Worm (Caenorhabditis elegans) whole organism, L2 larva: Measurements from ENCODE around the gene srh-19.

Experiments used
- C34F6.9 ChIP-seq: fragments of 150-350 bp; optimal IDR thresholded peaks from 2 replicates; lab custom pipeline; 2014; ENCODE audit warnings: missing biosample characterization, missing genetic modification characterization
- F13H6.1 ChIP-seq: sonication (generic microtip); optimal IDR thresholded peaks from 2 replicates; lab custom pipeline; 2016; ENCODE audit warnings: missing genetic modification characterization, missing compliant biosample characterization
- R02D3.7 ChIP-seq: fragments of 150-350 bp; optimal IDR thresholded peaks from 2 replicates; lab custom pipeline; 2014; ENCODE audit warnings: missing biosample characterization, missing genetic modification characterization
- Y55F3AM.14 ChIP-seq: fragments of 200-800 bp; sonication (Bioruptor generic); optimal IDR thresholded peaks from 2 replicates; lab custom pipeline; 2018; ENCODE audit warnings: mild to moderate bottlenecking, missing genetic modification characterization, missing compliant biosample characterization
- ZK546.5 ChIP-seq: sonication (generic microtip); optimal IDR thresholded peaks from 2 replicates; lab custom pipeline; 2017; ENCODE audit warnings: missing biosample characterization, missing genetic modification characterization
- alr-1 ChIP-seq: fragments of 150-350 bp; optimal IDR thresholded peaks from 2 replicates; lab custom pipeline; 2014; ENCODE audit warnings: missing biosample characterization, missing genetic modification characterization
- aly-2 ChIP-seq: fragments of 150-350 bp; optimal IDR thresholded peaks from 2 replicates; lab custom pipeline; 2014; ENCODE audit warnings: missing biosample characterization, missing genetic modification characterization
- ama-1 ChIP-seq: fragments of 150-350 bp; optimal IDR thresholded peaks from 2 replicates; lab custom pipeline; 2018; ENCODE audit warnings: inconsistent platforms
- blmp-1 ChIP-seq: sonication (generic microtip); optimal IDR thresholded peaks from 2 replicates; lab custom pipeline; 2017; ENCODE audit warnings: missing genetic modification characterization, mild to moderate bottlenecking, missing compliant biosample characterization, antibody characterized with exemption, moderate library complexity; ENCODE audit not compliant: insufficient read depth
- ceh-16 ChIP-seq: fragments of 150-350 bp; optimal IDR thresholded peaks from 2 replicates; lab custom pipeline; 2014; ENCODE audit warnings: missing biosample characterization, missing genetic modification characterization
- ceh-82 ChIP-seq: fragments of 150-350 bp; optimal IDR thresholded peaks from 2 replicates; lab custom pipeline; 2014; ENCODE audit warnings: missing biosample characterization, missing genetic modification characterization
- crh-2 ChIP-seq: sonication (generic microtip); optimal IDR thresholded peaks from 2 replicates; lab custom pipeline; 2017; ENCODE audit warnings: missing biosample characterization, missing genetic modification characterization
- dmd-4 ChIP-seq: sonication (generic microtip); optimal IDR thresholded peaks from 2 replicates; lab custom pipeline; 2017; ENCODE audit warnings: missing biosample characterization, missing genetic modification characterization
- egl-27 ChIP-seq: sonication (generic microtip); optimal IDR thresholded peaks from 3 replicates; lab custom pipeline; 2017; ENCODE audit warnings: missing biosample characterization, missing genetic modification reagents, missing genetic modification characterization
- elt-1 ChIP-seq: fragments of 150-350 bp; optimal IDR thresholded peaks from 2 replicates; lab custom pipeline; 2014; ENCODE audit warnings: missing biosample characterization, missing genetic modification characterization
- elt-3 ChIP-seq: sonication (generic microtip); optimal IDR thresholded peaks from 2 replicates; lab custom pipeline; 2017; ENCODE audit warnings: missing biosample characterization, missing genetic modification characterization
- fos-1 ChIP-seq: fragments of 150-350 bp; optimal IDR thresholded peaks from 2 replicates; lab custom pipeline; 2014; ENCODE audit warnings: missing biosample characterization, missing genetic modification characterization
- gmeb-1 ChIP-seq: fragments of 150-350 bp; optimal IDR thresholded peaks from 2 replicates; lab custom pipeline; 2014; ENCODE audit warnings: missing biosample characterization, missing genetic modification characterization
- lin-11 ChIP-seq: fragments of 150-350 bp; sonication (generic microtip); optimal IDR thresholded peaks from 2 replicates; lab custom pipeline; 2014; ENCODE audit warnings: missing biosample characterization, missing genetic modification characterization, inconsistent platforms, mixed read lengths
- lin-13 ChIP-seq: fragments of 150-350 bp; optimal IDR thresholded peaks from 2 replicates; lab custom pipeline; 2014; ENCODE audit warnings: missing biosample characterization, missing genetic modification reagents, missing genetic modification characterization
- lin-39 ChIP-seq: fragments of 150-350 bp; optimal IDR thresholded peaks from 2 replicates; lab custom pipeline; 2014; ENCODE audit warnings: missing biosample characterization, missing genetic modification reagents, missing genetic modification characterization
- lsy-2 ChIP-seq, 2 experiments: fragments of 150-350 bp in 1 of 2; sonication (generic microtip) in 1 of 2; optimal IDR thresholded peaks; 2 replicates each; lab custom pipeline; 2014 to 2017; ENCODE audit warnings: missing biosample characterization in 2 of 2, missing genetic modification characterization in 2 of 2
- mab-5 ChIP-seq: fragments of 150-350 bp; optimal IDR thresholded peaks from 2 replicates; lab custom pipeline; 2014; ENCODE audit warnings: missing biosample characterization, missing genetic modification characterization
- mbf-1 ChIP-seq: sonication (generic microtip); optimal IDR thresholded peaks from 2 replicates; lab custom pipeline; 2017; ENCODE audit warnings: missing biosample characterization, missing genetic modification characterization
- mdl-1 ChIP-seq, 2 experiments: fragments of 150-350 bp in 1 of 2; sonication (generic microtip) in 1 of 2; optimal IDR thresholded peaks; 2 replicates each; lab custom pipeline; 2017; ENCODE audit warnings: missing biosample characterization in 2 of 2, missing genetic modification characterization in 2 of 2
- nhr-10 ChIP-seq: sonication (generic microtip); optimal IDR thresholded peaks from 2 replicates; lab custom pipeline; 2017; ENCODE audit warnings: missing biosample characterization, missing genetic modification characterization
- nhr-11 ChIP-seq: fragments of 150-350 bp; optimal IDR thresholded peaks from 2 replicates; lab custom pipeline; 2014; ENCODE audit warnings: missing biosample characterization, missing genetic modification characterization
- nhr-12 ChIP-seq: fragments of 150-350 bp; optimal IDR thresholded peaks from 2 replicates; lab custom pipeline; 2014; ENCODE audit warnings: missing biosample characterization, missing genetic modification characterization
- nhr-129 ChIP-seq: fragments of 150-350 bp; optimal IDR thresholded peaks from 2 replicates; lab custom pipeline; 2014; ENCODE audit warnings: missing biosample characterization, missing genetic modification characterization
- nhr-21 ChIP-seq: fragments of 150-350 bp; optimal IDR thresholded peaks from 2 replicates; lab custom pipeline; 2014; ENCODE audit warnings: missing biosample characterization, missing genetic modification characterization
- nhr-23 ChIP-seq: fragments of 150-350 bp; optimal IDR thresholded peaks from 2 replicates; lab custom pipeline; 2014; ENCODE audit warnings: missing biosample characterization, missing genetic modification reagents, missing genetic modification characterization
- nhr-237 ChIP-seq: fragments of 150-350 bp; optimal IDR thresholded peaks from 2 replicates; lab custom pipeline; 2014; ENCODE audit warnings: missing biosample characterization, missing genetic modification characterization
- nhr-25 ChIP-seq: fragments of 150-350 bp; sonication (generic microtip); optimal IDR thresholded peaks from 3 replicates; lab custom pipeline; 2014; ENCODE audit warnings: missing biosample characterization, missing genetic modification characterization
- nhr-6 ChIP-seq: fragments of 150-350 bp; optimal IDR thresholded peaks from 2 replicates; lab custom pipeline; 2014; ENCODE audit warnings: missing biosample characterization, missing genetic modification characterization
- nhr-77 ChIP-seq: fragments of 150-350 bp; optimal IDR thresholded peaks from 2 replicates; lab custom pipeline; 2014; ENCODE audit warnings: missing biosample characterization, missing genetic modification characterization
- peb-1 ChIP-seq: fragments of 150-350 bp; optimal IDR thresholded peaks from 2 replicates; lab custom pipeline; 2014; ENCODE audit warnings: missing biosample characterization, missing genetic modification characterization
- sem-4 ChIP-seq: fragments of 150-350 bp; optimal IDR thresholded peaks from 2 replicates; lab custom pipeline; 2014; ENCODE audit warnings: missing biosample characterization, missing genetic modification reagents, missing genetic modification characterization
- skn-1 ChIP-seq: sonication (generic microtip); optimal IDR thresholded peaks from 2 replicates; lab custom pipeline; 2017; ENCODE audit warnings: missing biosample characterization, missing genetic modification characterization
- sma-3 ChIP-seq: sonication (generic microtip); optimal IDR thresholded peaks from 2 replicates; lab custom pipeline; 2016; ENCODE audit warnings: missing genetic modification reagents, missing genetic modification characterization, missing compliant biosample characterization
- sma-9 ChIP-seq, 2 experiments: fragments of 150-350 bp in 1 of 2; sonication (generic microtip) in 1 of 2; optimal IDR thresholded peaks; 2 replicates each; lab custom pipeline; 2014 to 2016; ENCODE audit warnings: missing genetic modification characterization in 2 of 2, mild to moderate bottlenecking in 1 of 2, missing biosample characterization in 1 of 2, missing compliant biosample characterization in 1 of 2, missing genetic modification reagents in 1 of 2, moderate library complexity in 1 of 2
- snpc-4 ChIP-seq: fragments of 150-350 bp; optimal IDR thresholded peaks from 2 replicates; lab custom pipeline; 2014; ENCODE audit warnings: missing biosample characterization, missing genetic modification characterization
- unc-39 ChIP-seq: fragments of 150-350 bp; optimal IDR thresholded peaks from 2 replicates; lab custom pipeline; 2014; ENCODE audit warnings: missing biosample characterization, missing genetic modification characterization
- unc-55 ChIP-seq: fragments of 150-350 bp; sonication (generic microtip); optimal IDR thresholded peaks from 3 replicates; lab custom pipeline; 2014; ENCODE audit warnings: missing biosample characterization, missing genetic modification reagents, missing genetic modification characterization
- unc-62 ChIP-seq: fragments of 150-350 bp; optimal IDR thresholded peaks from 2 replicates; lab custom pipeline; 2014; ENCODE audit warnings: missing biosample characterization, missing genetic modification reagents, missing genetic modification characterization
- zag-1 ChIP-seq: fragments of 150-350 bp; optimal IDR thresholded peaks from 2 replicates; lab custom pipeline; 2014; ENCODE audit warnings: missing biosample characterization, missing genetic modification characterization
- ztf-1 ChIP-seq: fragments of 200-800 bp; sonication (Bioruptor generic); conservative IDR thresholded peaks from 2 replicates; pipeline ENCODE4 v1.3.6; 2022; ENCODE audit warnings: missing genetic modification characterization, missing compliant biosample characterization
- ztf-11 ChIP-seq: sonication (generic microtip); optimal IDR thresholded peaks from 2 replicates; lab custom pipeline; 2017; ENCODE audit warnings: missing biosample characterization, missing genetic modification characterization
- ztf-4 ChIP-seq: fragments of 150-350 bp; optimal IDR thresholded peaks from 2 replicates; lab custom pipeline; 2014; ENCODE audit warnings: missing biosample characterization, missing genetic modification characterization

srh-19 gene

ce11 chrX:1456350-1457080 is 43.6 kb downstream of the srh-19 start:
- TF ChIP-seq unc-62 (GFP tag; lab: Kevin White, UChicago) (no peak), fos-1 (peak; percentile 85), sem-4 (peak; percentile 37), ZK546.5 (no peak), nhr-11 (no peak), gmeb-1 (tag; lab: Kevin White, UChicago) (peak; percentile 8), ztf-1 (GFP tag; lab: Robert Waterston, UW) (no peak), lin-39 (no peak), aly-2 (tag; lab: Kevin White, UChicago) (no peak), ztf-4 (tag; lab: Kevin White, UChicago) (peak; percentile 67), crh-2 (tag; lab: Kevin White, UChicago) (peak; percentile 78), blmp-1 (no peak), nhr-21 (tag; lab: Kevin White, UChicago) (peak; percentile 4), Y55F3AM.14 (peak; percentile 21), lsy-2 (tag; optimal IDR thresholded peaks at IDR 0.05; lab: Kevin White, UChicago) (peak in 1 of 2 experiments; percentile 58), unc-55 (GFP tag; lab: Kevin White, UChicago) (no peak), nhr-237 (tag; lab: Kevin White, UChicago) (no peak), nhr-12 (tag; lab: Kevin White, UChicago) (no peak), unc-39 (tag; lab: Kevin White, UChicago) (no peak), dmd-4 (tag; lab: Kevin White, UChicago) (no peak), nhr-6 (peak; percentile 32), sma-3 (GFP tag; lab: Kevin White, UChicago) (peak; percentile 43), nhr-129 (tag; lab: Kevin White, UChicago) (peak; percentile 87), elt-1 (no peak), sma-9 (GFP tag; optimal IDR thresholded peaks at IDR 0.05; lab: Kevin White, UChicago) (peak; percentile 83), sma-9 (tag; optimal IDR thresholded peaks at IDR 0.05; lab: Kevin White, UChicago) (no peak), C34F6.9 (tag; lab: Kevin White, UChicago) (peak; percentile 36), elt-3 (no peak), R02D3.7 (no peak), nhr-10 (tag; lab: Kevin White, UChicago) (no peak), peb-1 (tag; lab: Kevin White, UChicago) (no peak), lin-13 (GFP tag; lab: Kevin White, UChicago) (peak; percentile 21), ztf-11 (tag; lab: Kevin White, UChicago) (no peak), F13H6.1 (peak; percentile 88), ceh-16 (no peak), mab-5 (tag; lab: Kevin White, UChicago) (no peak), zag-1 (tag; lab: Kevin White, UChicago) (no peak), ceh-82 (tag; lab: Kevin White, UChicago) (no peak), nhr-25 (peak; percentile 55), ama-1 (lab: Kevin White, UChicago) (no peak), nhr-23 (tag; lab: Kevin White, UChicago) (no peak), mdl-1 (tag; optimal IDR thresholded peaks at IDR 0.05; lab: Kevin White, UChicago) (peak in 1 of 2 experiments; percentile 21), egl-27 (tag; lab: Kevin White, UChicago) (peak; percentile 33), skn-1 (tag; lab: Kevin White, UChicago) (peak; percentile 91), mbf-1 (tag; lab: Kevin White, UChicago) (no peak), nhr-77 (tag; lab: Kevin White, UChicago) (no peak), alr-1 (tag; lab: Kevin White, UChicago) (no peak), lin-11 (no peak), snpc-4 (tag; lab: Kevin White, UChicago) (no peak)
